Fruit fly (Drosophila melanogaster): ENCODE results near the gene KdelR.

dm6 chr2L:10395642-10396487 lies 30.8 kb upstream of the KdelR start, which contains the start of gene Mdh1:
- no peak for TF ChIP-seq usp (GFP tag; optimal IDR thresholded peaks at IDR 0.05)
- TF ChIP-seq CG8478 (optimal IDR thresholded peaks at IDR 0.05) = no peak
